Worm (Caenorhabditis elegans) whole organism, L4/young adult: Measurements from ENCODE around the gene msp-81.

ENCODE experiments used
- W03F9.2 ChIP-seq: fragments of 150-350 bp; optimal IDR thresholded peaks from 2 replicates; lab custom pipeline; 2014; ENCODE audit warnings: missing biosample characterization, missing genetic modification characterization
- him-1 ChIP-seq: sonication (generic microtip); optimal IDR thresholded peaks from 2 replicates; lab custom pipeline; 2016; ENCODE audit warnings: missing genotype, missing genetic modification reagents, missing genetic modification characterization, missing compliant biosample characterization

- no peak for TF ChIP-seq W03F9.2
- no peak for TF ChIP-seq him-1 (tag; lab: Kevin White, UChicago)
Measured at ce11 chrIV:9797304-9798003, 38.8 kb downstream of the msp-81 start, which contains the start of gene T13F2.2.
